Fruit fly (Drosophila melanogaster) whole organism, adult: ENCODE measurements around the gene CG42300.

Experiments used
- CG11617 ChIP-seq: fragments of 200-800 bp; sonication (Bioruptor generic); optimal IDR thresholded peaks from 2 replicates; lab custom pipeline; 2017; ENCODE audit warnings: mild to moderate bottlenecking, missing biosample characterization, missing genetic modification reagents, missing genetic modification characterization
- CG1620 ChIP-seq: fragments of 200-800 bp; sonication (Bioruptor generic); optimal IDR thresholded peaks from 2 replicates; lab custom pipeline; 2016; ENCODE audit warnings: missing biosample characterization, missing genetic modification characterization
- CG7045 ChIP-seq: fragments of 200-800 bp; sonication (Bioruptor generic); optimal IDR thresholded peaks from 2 replicates; lab custom pipeline; 2017; ENCODE audit warnings: missing biosample characterization, mild to moderate bottlenecking, missing genetic modification characterization
- CG7101 ChIP-seq: fragments of 200-800 bp; sonication (Bioruptor generic); optimal IDR thresholded peaks from 2 replicates; lab custom pipeline; 2018; ENCODE audit warnings: missing biosample characterization, mild to moderate bottlenecking, missing genetic modification characterization, moderate library complexity
- Clk ChIP-seq: fragments of 200-800 bp; sonication (Bioruptor generic); optimal IDR thresholded peaks from 2 replicates; lab custom pipeline; 2017; ENCODE audit warnings: missing biosample characterization, missing genetic modification characterization
- Mnt ChIP-seq: fragments of 200-800 bp; sonication (Bioruptor generic); optimal IDR thresholded peaks from 2 replicates; lab custom pipeline; 2016; ENCODE audit warnings: missing biosample characterization, mild to moderate bottlenecking, missing genetic modification characterization
- cic ChIP-seq: fragments of 200-800 bp; sonication (Bioruptor generic); optimal IDR thresholded peaks from 2 replicates; lab custom pipeline; 2017; ENCODE audit warnings: missing biosample characterization, mild to moderate bottlenecking, missing genetic modification characterization, moderate library complexity
- cnc ChIP-seq, 2 experiments: fragments of >200 bp; optimal IDR thresholded peaks; 2 replicates each; lab custom pipeline; 2017
- kay ChIP-seq: fragments of 200-800 bp; sonication (Bioruptor generic); peaks from one replicate; lab custom pipeline; 2016; ENCODE audit warnings: missing biosample characterization, missing genetic modification characterization, borderline replicate concordance
- pad ChIP-seq: fragments of 200-800 bp; sonication (Bioruptor generic); optimal IDR thresholded peaks from 3 replicates; lab custom pipeline; 2017; ENCODE audit warnings: missing biosample characterization, missing genetic modification characterization, mild to moderate bottlenecking, moderate library complexity, missing genetic modification reagents

DNA sequence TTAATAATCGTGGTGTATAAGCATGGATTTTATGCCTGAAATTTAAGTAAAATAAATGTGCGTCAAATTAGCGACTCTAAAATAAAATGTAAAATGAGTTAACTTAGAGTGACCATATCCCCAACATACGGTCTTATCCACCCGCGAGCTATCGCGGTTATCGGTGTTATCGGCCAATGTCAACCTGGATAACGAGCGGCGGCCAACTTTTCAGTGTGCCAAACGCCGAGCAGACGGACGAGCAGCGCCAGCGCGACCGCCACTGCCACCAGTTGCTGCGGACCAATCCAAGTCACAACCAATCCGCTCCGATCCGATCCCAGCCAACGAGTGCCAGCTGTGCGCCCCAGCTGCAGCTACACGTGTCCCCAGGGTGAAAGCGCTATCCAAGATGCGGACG is 22.2 kb upstream of the CG42300 start, which contains the start of the genes cerv and CG7872:
- no peak for TF ChIP-seq pad (GFP tag; lab: Kevin White, UChicago)
- TF ChIP-seq CG11617 (GFP tag; lab: Kevin White, UChicago) = no peak
- no peak for TF ChIP-seq cic (GFP tag; lab: Kevin White, UChicago)
- TF ChIP-seq Mnt (GFP tag; lab: Kevin White, UChicago) = peak; percentile 45
- no peak for TF ChIP-seq kay (GFP tag; lab: Kevin White, UChicago)
- TF ChIP-seq Clk (GFP tag; lab: Kevin White, UChicago) = no peak
- peak; percentile 6 for TF ChIP-seq CG1620 (GFP tag; lab: Kevin White, UChicago)
- TF ChIP-seq CG7045 = no peak
- no peak for TF ChIP-seq cnc (optimal IDR thresholded peaks at IDR 0.05; lab: Kevin White, UChicago)
- TF ChIP-seq CG7101 = no peak
